Fruit fly (Drosophila melanogaster): ENCODE measurements around the gene CG8997.

CG8997 gene

DNA sequence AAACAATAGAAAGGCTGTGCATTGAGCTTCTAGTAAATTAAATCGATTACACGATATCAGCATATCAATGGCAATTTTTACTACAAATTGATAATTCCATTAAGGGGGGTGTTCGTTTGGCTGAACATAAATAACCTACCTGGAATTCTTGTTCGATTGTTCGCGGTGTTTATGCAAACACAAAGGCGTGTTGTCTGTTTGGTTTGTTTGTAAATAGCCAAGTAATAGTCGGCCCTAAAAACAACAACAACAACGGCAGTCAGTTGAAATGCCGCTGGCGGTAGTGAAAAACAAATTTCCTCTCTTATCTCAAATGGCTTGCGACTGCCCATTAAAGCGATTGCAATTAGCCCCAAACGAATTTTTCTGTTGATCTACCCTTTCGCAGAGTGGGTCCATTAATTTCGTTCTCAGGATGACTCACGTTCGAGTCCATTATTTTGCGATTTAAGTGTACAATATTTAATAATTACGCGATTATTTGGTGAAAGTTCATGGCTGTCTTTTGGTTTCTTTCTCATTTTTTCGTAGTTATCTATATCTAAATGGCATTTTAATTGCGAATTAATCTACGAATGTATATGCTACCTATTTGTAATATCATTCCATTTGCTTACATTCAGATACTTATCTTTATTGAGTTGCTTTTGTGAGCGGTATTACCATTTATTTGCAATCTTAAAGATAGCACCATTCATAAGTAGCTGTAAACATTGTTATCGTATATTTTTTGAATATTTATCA is 6.3 kb downstream of the CG8997 start (continued):
- TF ChIP-seq CG7987 (GFP tag; optimal IDR thresholded peaks at IDR 0.05) (no peak), sisA (GFP tag; IDR thresholded peaks at IDR 0.05) (no peak), CG15601 (tag; optimal IDR thresholded peaks at IDR 0.05) (peak; percentile 9), CG14441 (GFP tag; IDR thresholded peaks at IDR 0.05) (peak; percentile 19; the same call in 1 of the 2 replicates), Atf3 (GFP tag; optimal IDR thresholded peaks at IDR 0.05) (no peak), pho (GFP tag; optimal IDR thresholded peaks at IDR 0.05) (no peak), prd (optimal IDR thresholded peaks at IDR 0.05) (no peak), prd (GFP tag; IDR thresholded peaks at IDR 0.05) (no peak; the same call in 1 of the 3 replicates), crp (GFP tag; optimal IDR thresholded peaks at IDR 0.05) (no peak), CG13775 (GFP tag; optimal IDR thresholded peaks at IDR 0.05) (no peak), ATbp (GFP tag; optimal IDR thresholded peaks at IDR 0.05) (peak; percentile 67), ci (GFP tag; IDR thresholded peaks at IDR 0.05) (0 out of 3 replicates have a peak, but pooled peaks have one; percentile 24), kah (GFP tag; optimal IDR thresholded peaks at IDR 0.05) (no peak), emc (GFP tag; optimal IDR thresholded peaks at IDR 0.05) (no peak), odd (GFP tag; optimal IDR thresholded peaks at IDR 0.05) (no peak), CG2116 (GFP tag; optimal IDR thresholded peaks at IDR 0.05) (no peak), CG8388 (GFP tag; optimal IDR thresholded peaks at IDR 0.05) (no peak), Med (GFP tag) (peak; percentile 77), CG6854 (GFP tag; optimal IDR thresholded peaks at IDR 0.05) (no peak), zfh2 (GFP tag; optimal IDR thresholded peaks at IDR 0.05) (no peak), CG18619 (GFP tag; optimal IDR thresholded peaks at IDR 0.05) (peak; percentile 34), ems (GFP tag; optimal IDR thresholded peaks at IDR 0.05) (peak; percentile 13), Sox100B (GFP tag; optimal IDR thresholded peaks at IDR 0.05) (no peak), tna (GFP tag; IDR thresholded peaks at IDR 0.05; ENCODE audit: partially characterized antibody) (no peak), amos (GFP tag; IDR thresholded peaks at IDR 0.05; ENCODE audit: partially characterized antibody) (no peak), CG5180 (GFP tag; optimal IDR thresholded peaks at IDR 0.05) (no peak), ab (GFP tag; optimal IDR thresholded peaks at IDR 0.05) (no peak), Vsx1 (GFP tag; optimal IDR thresholded peaks at IDR 0.05) (peak; percentile 23), CG17912 (GFP tag; optimal IDR thresholded peaks at IDR 0.05) (no peak), BEAF-32 (GFP tag; optimal IDR thresholded peaks at IDR 0.05) (no peak), CG6689 (GFP tag; IDR thresholded peaks at IDR 0.05) (no peak), sug (tag; optimal IDR thresholded peaks at IDR 0.05) (peak; percentile 41), CG17328 (GFP tag; IDR thresholded peaks at IDR 0.05) (no peak), CG43689 (GFP tag; IDR thresholded peaks at IDR 0.05) (no peak), wek (GFP tag; optimal IDR thresholded peaks at IDR 0.05) (peak; percentile 44), Ets65A (GFP tag) (no peak), pnt (GFP tag; optimal IDR thresholded peaks at IDR 0.05) (no peak), Optix (GFP tag; IDR thresholded peaks at IDR 0.05) (no peak), CG7928 (GFP tag; optimal IDR thresholded peaks at IDR 0.05) (no peak), CG11085 (GFP tag; IDR thresholded peaks at IDR 0.05) (no peak), sim (GFP tag; IDR thresholded peaks at IDR 0.05) (0 out of 2 replicates have a peak, but pooled peaks have one; percentile 35), her (GFP tag; optimal IDR thresholded peaks at IDR 0.05) (no peak), ken (GFP tag; IDR thresholded peaks at IDR 0.05) (0 out of 3 replicates have a peak, but pooled peaks have one; percentile 6), CG2202 (tag; optimal IDR thresholded peaks at IDR 0.05) (peak; percentile 36), CG6254 (GFP tag; optimal IDR thresholded peaks at IDR 0.05) (no peak), cg (GFP tag; optimal IDR thresholded peaks at IDR 0.05) (no peak), CG13287 (GFP tag; IDR thresholded peaks at IDR 0.05; ENCODE audit: partially characterized antibody) (no peak), Awh (GFP tag; IDR thresholded peaks at IDR 0.05) (peak; percentile 68; the same call in 1 of the 2 replicates), h (optimal IDR thresholded peaks at IDR 0.05) (no peak), cas (GFP tag; IDR thresholded peaks at IDR 0.05) (no peak)
